Worm (Caenorhabditis elegans): ENCODE measurements around the gene wdr-37.

DNA sequence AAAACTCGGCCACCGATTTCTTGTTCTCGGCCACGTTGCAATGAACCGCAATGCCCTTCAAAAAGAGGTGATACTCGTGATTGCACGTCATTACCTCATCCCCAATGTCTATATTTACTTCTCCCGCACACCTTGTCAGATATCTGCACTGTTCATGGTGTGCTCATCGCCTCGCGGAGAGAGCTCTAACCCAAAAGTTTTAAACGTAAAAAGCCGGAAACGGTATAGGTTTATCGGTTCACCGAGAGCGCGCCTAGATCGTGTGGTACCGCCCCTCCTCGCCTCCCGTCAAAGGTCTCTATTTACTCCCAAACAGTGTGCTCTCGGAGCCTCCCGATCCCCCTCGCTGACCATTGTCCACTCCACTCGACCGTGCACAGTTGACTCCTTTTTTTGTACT is 15.2 kb downstream of the wdr-37 start, which contains the start of gene F56D2.3:
- TF ChIP-seq ceh-2 (tag; optimal IDR thresholded peaks at IDR 0.05) (no peak), hlh-30 (tag; optimal IDR thresholded peaks at IDR 0.05; ENCODE audit: insufficient read depth) (no peak), ama-1 (optimal IDR thresholded peaks at IDR 0.05) (no peak), pha-4 (tag; optimal IDR thresholded peaks at IDR 0.05) (no peak), elt-4 (tag; optimal IDR thresholded peaks at IDR 0.05) (no peak), ceh-24 (tag; optimal IDR thresholded peaks at IDR 0.05) (no peak), tbx-7 (tag; optimal IDR thresholded peaks at IDR 0.05) (no peak), fax-1 (tag; optimal IDR thresholded peaks at IDR 0.05) (no peak), elt-2 (tag; optimal IDR thresholded peaks at IDR 0.05) (no peak), che-1 (tag; optimal IDR thresholded peaks at IDR 0.05) (no peak)
